Fruit fly (Drosophila melanogaster) whole organism, embryonic: ENCODE measurements around the gene Or83a.

Source experiments
- Adf1 ChIP-seq: fragments of 200-800 bp; sonication (Bioruptor generic); IDR thresholded peaks from 2 replicates; pipeline ENCODE4 v1.3.6; 2022; ENCODE audit warnings: missing biosample characterization, missing genetic modification characterization
- BEAF-32 ChIP-seq: fragments of 200-800 bp; sonication (Bioruptor generic); optimal IDR thresholded peaks from 3 replicates; lab custom pipeline; 2017; ENCODE audit warnings: missing biosample characterization, missing genetic modification characterization, mild to moderate bottlenecking, moderate library complexity, missing genetic modification reagents
- Blimp-1 ChIP-seq: fragments of 200-800 bp; sonication (Bioruptor generic); optimal IDR thresholded peaks from 3 replicates; lab custom pipeline; 2018; ENCODE audit warnings: missing biosample characterization, missing genetic modification characterization, mild to moderate bottlenecking, moderate library complexity, missing genetic modification reagents
- CG10147 ChIP-seq: fragments of 200-800 bp; sonication (Bioruptor generic); optimal IDR thresholded peaks from 2 replicates; lab custom pipeline; 2019; ENCODE audit warnings: missing biosample characterization, mild to moderate bottlenecking, missing genetic modification characterization, moderate library complexity
- CG10274 ChIP-seq: fragments of 200-800 bp; sonication (Bioruptor generic); optimal IDR thresholded peaks from 3 replicates; lab custom pipeline; 2017; ENCODE audit warnings: missing biosample characterization, mild to moderate bottlenecking, missing genetic modification characterization
- CG10366 ChIP-seq: fragments of 200-800 bp; sonication (Bioruptor generic); IDR thresholded peaks from 2 replicates; pipeline ENCODE4 v1.3.6; 2022; ENCODE audit warnings: missing biosample characterization, missing genetic modification characterization
- CG11085 ChIP-seq: fragments of 200-800 bp; sonication (Bioruptor generic); IDR thresholded peaks from 2 replicates; pipeline ENCODE4 v1.3.6; 2022; ENCODE audit warnings: missing biosample characterization, missing genetic modification characterization
- CG12155 ChIP-seq: fragments of 200-800 bp; sonication (Bioruptor generic); optimal IDR thresholded peaks from 3 replicates; lab custom pipeline; 2016; ENCODE audit warnings: missing biosample characterization, missing genetic modification characterization
- CG12744 ChIP-seq: fragments of 200-800 bp; sonication (Bioruptor generic); optimal IDR thresholded peaks from 2 replicates; lab custom pipeline; 2016; ENCODE audit warnings: missing biosample characterization, missing genetic modification characterization
- CG13894 ChIP-seq: fragments of 200-800 bp; sonication (Bioruptor generic); optimal IDR thresholded peaks from 3 replicates; lab custom pipeline; 2018; ENCODE audit warnings: missing biosample characterization, mild to moderate bottlenecking, missing genetic modification characterization, moderate library complexity
- CG15479 ChIP-seq: fragments of 200-800 bp; sonication (Bioruptor generic); optimal IDR thresholded peaks from 3 replicates; lab custom pipeline; 2019; ENCODE audit warnings: missing biosample characterization, mild to moderate bottlenecking, missing genetic modification characterization, moderate library complexity
- CG17385 ChIP-seq: fragments of 200-800 bp; sonication (Bioruptor generic); optimal IDR thresholded peaks from 3 replicates; lab custom pipeline; 2018; ENCODE audit warnings: missing biosample characterization, mild to moderate bottlenecking, missing genetic modification characterization
- CG17912 ChIP-seq: fragments of 200-800 bp; sonication (Bioruptor generic); optimal IDR thresholded peaks from 2 replicates; lab custom pipeline; 2018; ENCODE audit warnings: missing biosample characterization, mild to moderate bottlenecking, missing genetic modification characterization
- CG18262 ChIP-seq: fragments of 200-800 bp; optimal IDR thresholded peaks from 3 replicates; lab custom pipeline; 2019; ENCODE audit warnings: missing biosample characterization, mild to moderate bottlenecking, missing genetic modification characterization, moderate library complexity
- CG1832 ChIP-seq: fragments of 200-800 bp; sonication (Bioruptor generic); optimal IDR thresholded peaks from 2 replicates; lab custom pipeline; 2017; ENCODE audit warnings: missing biosample characterization, mild to moderate bottlenecking, missing genetic modification characterization, inconsistent platforms
- CG2120 ChIP-seq: fragments of 200-800 bp; sonication (Bioruptor generic); optimal IDR thresholded peaks from 3 replicates; lab custom pipeline; 2016; ENCODE audit warnings: missing biosample characterization, missing genetic modification characterization
- CG4282 ChIP-seq: fragments of 200-800 bp; sonication (Bioruptor generic); optimal IDR thresholded peaks from 2 replicates; lab custom pipeline; 2016; ENCODE audit warnings: missing biosample characterization, missing genetic modification characterization
- CG4404 ChIP-seq: fragments of 200-800 bp; sonication (Bioruptor generic); IDR thresholded peaks from 2 replicates; pipeline ENCODE4 v1.3.6; 2022; ENCODE audit warnings: missing biosample characterization, missing genetic modification characterization
- CG6683 ChIP-seq: fragments of 200-800 bp; sonication (Bioruptor generic); optimal IDR thresholded peaks from 2 replicates; lab custom pipeline; 2017; ENCODE audit warnings: missing biosample characterization, mild to moderate bottlenecking, missing genetic modification characterization, missing genetic modification reagents
- CrebB ChIP-seq: fragments of 200-800 bp; sonication (Bioruptor generic); optimal IDR thresholded peaks from 3 replicates; lab custom pipeline; 2018; ENCODE audit warnings: missing biosample characterization, mild to moderate bottlenecking, missing genetic modification characterization
- Doc3 ChIP-seq: fragments of 200-800 bp; sonication (Bioruptor generic); IDR thresholded peaks from 3 replicates; pipeline ENCODE4 v1.3.6; 2022; ENCODE audit warnings: missing biosample characterization, missing genetic modification characterization; ENCODE audit not compliant: partially characterized antibody
- Dp ChIP-seq: fragments of 200-800 bp; sonication (Bioruptor generic); optimal IDR thresholded peaks from 2 replicates; lab custom pipeline; 2018; ENCODE audit warnings: missing biosample characterization, mild to moderate bottlenecking, missing genetic modification characterization, moderate library complexity
- HLHmδ ChIP-seq: fragments of 200-800 bp; sonication (Bioruptor generic); optimal IDR thresholded peaks from 2 replicates; lab custom pipeline; 2018; ENCODE audit warnings: missing biosample characterization, mild to moderate bottlenecking, missing genetic modification characterization, moderate library complexity
- Lhr ChIP-seq: fragments of 200-800 bp; sonication (Bioruptor generic); optimal IDR thresholded peaks from 3 replicates; lab custom pipeline; 2017; ENCODE audit warnings: mild to moderate bottlenecking, missing biosample characterization, missing genetic modification reagents, missing genetic modification characterization
- MBD-R2 ChIP-seq: fragments of 200-800 bp; sonication (Bioruptor generic); IDR thresholded peaks from 2 replicates; pipeline ENCODE4 v1.3.6; 2022; ENCODE audit warnings: missing biosample characterization, missing genetic modification characterization
- Stat92E ChIP-seq, 3 experiments: fragments of >200 bp in 2 of 3; fragments of 200-800 bp in 1 of 3; sonication (Bioruptor generic) in 1 of 3; optimal IDR thresholded peaks; 2 replicates each; lab custom pipeline; 2017 to 2019; ENCODE audit warnings: missing biosample characterization in 3 of 3, missing genetic modification characterization in 3 of 3, mild to moderate bottlenecking in 1 of 3, moderate library complexity in 1 of 3
- ara ChIP-seq: fragments of 200-800 bp; sonication (Bioruptor generic); IDR thresholded peaks from 2 replicates; pipeline ENCODE4 v1.3.6; 2022; ENCODE audit warnings: missing biosample characterization, missing genetic modification characterization
- bab2 ChIP-seq: fragments of 200-800 bp; sonication (Bioruptor generic); optimal IDR thresholded peaks from 2 replicates; lab custom pipeline; 2016; ENCODE audit warnings: missing biosample characterization, missing genetic modification characterization
- cato ChIP-seq: fragments of 200-800 bp; sonication (Bioruptor generic); optimal IDR thresholded peaks from 2 replicates; lab custom pipeline; 2016; ENCODE audit warnings: missing biosample characterization, missing genetic modification characterization, borderline replicate concordance
- ci ChIP-seq: fragments of 200-800 bp; sonication (Bioruptor generic); IDR thresholded peaks from 3 replicates; pipeline ENCODE4 v1.3.6; 2022; ENCODE audit warnings: missing biosample characterization, missing genetic modification characterization
- crol ChIP-seq: fragments of 200-800 bp; sonication (Bioruptor generic); IDR thresholded peaks from 2 replicates; pipeline ENCODE4 v1.3.6; 2022; ENCODE audit warnings: missing biosample characterization, missing genetic modification characterization
- cwo ChIP-seq: fragments of 200-800 bp; sonication (Bioruptor generic); optimal IDR thresholded peaks from 3 replicates; lab custom pipeline; 2017; ENCODE audit warnings: missing biosample characterization, missing genetic modification characterization, mild to moderate bottlenecking, moderate library complexity, missing genetic modification reagents
- dimm ChIP-seq: fragments of 200-800 bp; sonication (Bioruptor generic); IDR thresholded peaks from 2 replicates; pipeline ENCODE4 v1.3.6; 2022; ENCODE audit warnings: missing biosample characterization, missing genetic modification characterization
- en ChIP-seq: fragments of 200-800 bp; sonication (Bioruptor generic); optimal IDR thresholded peaks from 2 replicates; lab custom pipeline; 2016; ENCODE audit warnings: missing biosample characterization, missing genetic modification characterization
- gt ChIP-seq: fragments of 200-800 bp; sonication (Bioruptor generic); IDR thresholded peaks from 2 replicates; pipeline ENCODE4 v1.3.6; 2022; ENCODE audit warnings: missing biosample characterization, missing genetic modification characterization
- kni ChIP-seq: fragments of 200-800 bp; sonication (Bioruptor generic); optimal IDR thresholded peaks from 3 replicates; lab custom pipeline; 2017; ENCODE audit warnings: mild to moderate bottlenecking, missing biosample characterization, missing genetic modification reagents, missing genetic modification characterization
- lab ChIP-seq: fragments of 200-800 bp; sonication (Bioruptor generic); optimal IDR thresholded peaks from 3 replicates; lab custom pipeline; 2017; ENCODE audit warnings: missing biosample characterization, missing genetic modification characterization, mild to moderate bottlenecking, moderate library complexity, missing genetic modification reagents
- lilli ChIP-seq: fragments of 200-800 bp; sonication (Bioruptor generic); optimal IDR thresholded peaks from 3 replicates; lab custom pipeline; 2016; ENCODE audit warnings: missing biosample characterization, missing genetic modification characterization
- lov ChIP-seq, 2 experiments: fragments of 200-800 bp in 1 of 2; fragments of >200 bp in 1 of 2; sonication (Bioruptor generic) in 1 of 2; IDR thresholded peaks in 1 of 2; optimal IDR thresholded peaks in 1 of 2; 2 replicates in 1 of 2; 3 replicates in 1 of 2; pipeline versions ENCODE4 v1.3.6 to Lab custom; 2017 to 2022; ENCODE audit warnings: missing biosample characterization in 1 of 2, missing genetic modification characterization in 1 of 2
- luna ChIP-seq: fragments of 200-800 bp; sonication (Bioruptor generic); optimal IDR thresholded peaks from 2 replicates; lab custom pipeline; 2016; ENCODE audit warnings: missing biosample characterization, missing genetic modification characterization
- mld ChIP-seq: fragments of 200-800 bp; sonication (Bioruptor generic); IDR thresholded peaks from 3 replicates; pipeline ENCODE4 v1.3.6; 2022; ENCODE audit warnings: missing biosample characterization, missing genetic modification characterization; ENCODE audit not compliant: partially characterized antibody
- nmo ChIP-seq: fragments of 200-800 bp; sonication (Bioruptor generic); optimal IDR thresholded peaks from 2 replicates; lab custom pipeline; 2018; ENCODE audit warnings: missing biosample characterization, mild to moderate bottlenecking, missing genetic modification characterization, moderate library complexity
- org-1 ChIP-seq: fragments of 200-800 bp; sonication (Bioruptor generic); optimal IDR thresholded peaks from 2 replicates; lab custom pipeline; 2017; ENCODE audit warnings: missing biosample characterization, missing genetic modification characterization
- sd ChIP-seq: fragments of 200-800 bp; sonication (Bioruptor generic); optimal IDR thresholded peaks from 3 replicates; lab custom pipeline; 2018; ENCODE audit warnings: missing biosample characterization, mild to moderate bottlenecking, missing genetic modification characterization, moderate library complexity
- sens ChIP-seq: fragments of 200-800 bp; sonication (Bioruptor generic); peaks from one replicate; lab custom pipeline; 2016; ENCODE audit warnings: missing biosample characterization, missing genetic modification characterization
- toy ChIP-seq: fragments of 200-800 bp; sonication (Bioruptor generic); IDR thresholded peaks from 2 replicates; pipeline ENCODE4 v1.3.6; 2022; ENCODE audit warnings: missing biosample characterization, missing genetic modification characterization
- ttk ChIP-seq: fragments of 200-800 bp; sonication (Bioruptor generic); IDR thresholded peaks from 2 replicates; pipeline ENCODE4 v2.1.2; 2022; ENCODE audit warnings: missing biosample characterization, missing genetic modification characterization
- tx ChIP-seq: fragments of 200-800 bp; sonication (Bioruptor generic); optimal IDR thresholded peaks from 2 replicates; lab custom pipeline; 2016; ENCODE audit warnings: missing biosample characterization, missing genetic modification characterization
- wor ChIP-seq: fragments of 200-800 bp; sonication (Bioruptor generic); IDR thresholded peaks from 2 replicates; pipeline ENCODE4 v1.3.6; 2022; ENCODE audit warnings: missing biosample characterization, missing genetic modification characterization

The Or83a gene

dm6 chr3R:5368170-5368781 lies 30.7 kb downstream of the Or83a start, which contains the start of gene Cerk (continued):
- peak; percentile 64 for TF ChIP-seq CG2120 (GFP tag; lab: Kevin White, UChicago)
- TF ChIP-seq CG10366 (GFP tag; lab: Robert Waterston, UW): peak; percentile 34; the same call in 1 of the 2 replicates
- no peak for TF ChIP-seq Doc3 (GFP tag; lab: Robert Waterston, UW)
- peak; percentile 68 for TF ChIP-seq BEAF-32 (GFP tag; lab: Kevin White, UChicago)
- no peak for TF ChIP-seq CG10274 (GFP tag; lab: Kevin White, UChicago)
- TF ChIP-seq CrebB: peak; percentile 6
- TF ChIP-seq CG13894 (tag; lab: Kevin White, UChicago): peak; percentile 48
- TF ChIP-seq CG10147 (GFP tag; lab: Kevin White, UChicago): no peak
- TF ChIP-seq luna (GFP tag; lab: Kevin White, UChicago): no peak
- no peak for TF ChIP-seq CG12744 (GFP tag; lab: Kevin White, UChicago)
- TF ChIP-seq HLHmδ (GFP tag; lab: Kevin White, UChicago): peak; percentile 67
- TF ChIP-seq CG15479: no peak
- TF ChIP-seq ci (GFP tag; lab: Robert Waterston, UW): peak; percentile 81
- no peak for TF ChIP-seq CG6683 (GFP tag; lab: Kevin White, UChicago)
- no peak for TF ChIP-seq CG18262 (tag; lab: Kevin White, UChicago)
- peak; percentile 88 for TF ChIP-seq sens (GFP tag; lab: Kevin White, UChicago)
- no peak for TF ChIP-seq ttk (GFP tag; lab: Robert Waterston, UW)
- TF ChIP-seq CG17912 (GFP tag; lab: Kevin White, UChicago): no peak
- TF ChIP-seq dimm (GFP tag; lab: Robert Waterston, UW): no peak
- peak; percentile 46 for TF ChIP-seq Dp
- peak; percentile 22 for TF ChIP-seq bab2
- no peak for TF ChIP-seq CG4282 (GFP tag; lab: Kevin White, UChicago)
- no peak for TF ChIP-seq Adf1
- TF ChIP-seq sd: peak; percentile 41
- TF ChIP-seq cato (GFP tag; lab: Kevin White, UChicago): no peak
- peak; percentile 47; the same call in 1 of the 2 replicates for TF ChIP-seq CG11085 (GFP tag; lab: Robert Waterston, UW)
- TF ChIP-seq lilli (GFP tag; lab: Kevin White, UChicago): peak; percentile 50
- peak; percentile 27 for TF ChIP-seq tx
- TF ChIP-seq org-1 (GFP tag; lab: Kevin White, UChicago): no peak
- TF ChIP-seq en (GFP tag; lab: Kevin White, UChicago): no peak
- peak; percentile 77 for TF ChIP-seq Lhr (GFP tag; lab: Kevin White, UChicago)
- TF ChIP-seq lab (GFP tag; lab: Kevin White, UChicago): peak; percentile 46
- 0 out of 3 replicates have a peak, but pooled peaks have one; percentile 10 for TF ChIP-seq mld
- peak in 1 of 3 experiments; percentile 68 for TF ChIP-seq Stat92E (GFP tag; optimal IDR thresholded peaks at IDR 0.05; lab: Kevin White, UChicago)
- no peak for TF ChIP-seq kni (GFP tag; lab: Kevin White, UChicago)
- peak; percentile 36 for TF ChIP-seq CG17385 (GFP tag; lab: Kevin White, UChicago)
- TF ChIP-seq CG12155 (GFP tag; lab: Kevin White, UChicago): peak; percentile 72
- no peak for TF ChIP-seq gt (GFP tag; lab: Robert Waterston, UW)
- peak; percentile 30 for TF ChIP-seq nmo (GFP tag; lab: Kevin White, UChicago)
- TF ChIP-seq CG1832 (GFP tag; lab: Kevin White, UChicago): no peak
- TF ChIP-seq wor: no peak
- TF ChIP-seq Blimp-1: no peak
- no peak for TF ChIP-seq crol (GFP tag; lab: Robert Waterston, UW)
- no peak for TF ChIP-seq cwo (GFP tag; lab: Kevin White, UChicago)
- TF ChIP-seq ara (GFP tag; lab: Robert Waterston, UW): peak; percentile 14; the same call in 1 of the 2 replicates
- TF ChIP-seq CG4404 (GFP tag; lab: Robert Waterston, UW): no peak
- no peak for TF ChIP-seq toy (GFP tag; lab: Robert Waterston, UW)
- TF ChIP-seq MBD-R2 (GFP tag; lab: Robert Waterston, UW): peak; percentile 78
- TF ChIP-seq lov (optimal IDR thresholded peaks at IDR 0.05; lab: Kevin White, UChicago): no peak
- 0 out of 3 replicates have a peak, but pooled peaks have one; percentile 36 for TF ChIP-seq lov (GFP tag; IDR thresholded peaks at IDR 0.05; lab: Robert Waterston, UW)
